Worm (Caenorhabditis elegans): ENCODE results near the gene clec-199.

ce11 chrIV:17371469-17371868 lies 19.8 kb downstream of the clec-199 start, which contains the start of gene C30H6.5:
- TF ChIP-seq tra-4 (tag; optimal IDR thresholded peaks at IDR 0.05): no peak
- no peak for TF ChIP-seq hmbx-1 (tag; optimal IDR thresholded peaks at IDR 0.05)
- no peak for TF ChIP-seq ama-1 (optimal IDR thresholded peaks at IDR 0.05)
- TF ChIP-seq tbx-37 (GFP tag; conservative IDR thresholded peaks at IDR 0.05): no peak
- no peak for TF ChIP-seq B0310.2 (tag; optimal IDR thresholded peaks at IDR 0.05)
